Fruit fly (Drosophila melanogaster): ENCODE measurements around the gene trol.

- no peak for TF ChIP-seq hkb (optimal IDR thresholded peaks at IDR 0.05)
- TF ChIP-seq hkb (GFP tag; IDR thresholded peaks at IDR 0.05) = no peak
- no peak for TF ChIP-seq CkIIα-i1 (GFP tag; IDR thresholded peaks at IDR 0.05)
- TF ChIP-seq grau (tag; optimal IDR thresholded peaks at IDR 0.05) = no peak
- no peak for TF ChIP-seq Antp (GFP tag; optimal IDR thresholded peaks at IDR 0.05)
- TF ChIP-seq CG16779 (GFP tag; IDR thresholded peaks at IDR 0.05) = no peak
- no peak for TF ChIP-seq CG1603 (tag; optimal IDR thresholded peaks at IDR 0.05)
- no peak for TF ChIP-seq Trl (optimal IDR thresholded peaks at IDR 0.05)
- no peak for TF ChIP-seq Trl (GFP tag; optimal IDR thresholded peaks at IDR 0.05)
- TF ChIP-seq Dek (tag; optimal IDR thresholded peaks at IDR 0.05) = no peak
- no peak for TF ChIP-seq pros (GFP tag; optimal IDR thresholded peaks at IDR 0.05)
- no peak for TF ChIP-seq usp (GFP tag; optimal IDR thresholded peaks at IDR 0.05)
- no peak for TF ChIP-seq CG7556 (GFP tag; optimal IDR thresholded peaks at IDR 0.05)
- TF ChIP-seq CG7786 (GFP tag; optimal IDR thresholded peaks at IDR 0.05) = no peak
- no peak for TF ChIP-seq CG8765 (GFP tag; IDR thresholded peaks at IDR 0.05)
These were observed 6.8 kb downstream of the trol start for dm6 chrX:2538387-2538786.
